Fruit fly (Drosophila melanogaster) whole organism, adult: ENCODE results near the gene CG7370.

Experiments
- CG1620 ChIP-seq: fragments of 200-800 bp; sonication (Bioruptor generic); optimal IDR thresholded peaks from 2 replicates; lab custom pipeline; 2016; ENCODE audit warnings: missing biosample characterization, missing genetic modification characterization
- CG33017 ChIP-seq: fragments of 200-800 bp; sonication (Bioruptor generic); optimal IDR thresholded peaks from 2 replicates; lab custom pipeline; 2018; ENCODE audit warnings: missing biosample characterization, mild to moderate bottlenecking, missing genetic modification characterization, moderate library complexity
- CG5204 ChIP-seq: fragments of 200-800 bp; sonication (Bioruptor generic); optimal IDR thresholded peaks from 2 replicates; lab custom pipeline; 2016; ENCODE audit warnings: missing biosample characterization, missing genetic modification characterization
- Clk ChIP-seq: fragments of 200-800 bp; sonication (Bioruptor generic); optimal IDR thresholded peaks from 2 replicates; lab custom pipeline; 2017; ENCODE audit warnings: missing biosample characterization, missing genetic modification characterization
- Crg-1 ChIP-seq: fragments of 200-800 bp; sonication (Bioruptor generic); optimal IDR thresholded peaks from 2 replicates; lab custom pipeline; 2016; ENCODE audit warnings: missing biosample characterization, missing genetic modification characterization
- Hr96 ChIP-seq: fragments of 200-800 bp; sonication (Bioruptor generic); optimal IDR thresholded peaks from 2 replicates; lab custom pipeline; 2016; ENCODE audit warnings: missing biosample characterization, missing genetic modification characterization
- Mnt ChIP-seq: fragments of 200-800 bp; sonication (Bioruptor generic); optimal IDR thresholded peaks from 2 replicates; lab custom pipeline; 2016; ENCODE audit warnings: missing biosample characterization, mild to moderate bottlenecking, missing genetic modification characterization
- cnc ChIP-seq, 2 experiments: fragments of >200 bp; optimal IDR thresholded peaks; 2 replicates each; lab custom pipeline; 2017
- kay ChIP-seq: fragments of 200-800 bp; sonication (Bioruptor generic); peaks from one replicate; lab custom pipeline; 2016; ENCODE audit warnings: missing biosample characterization, missing genetic modification characterization, borderline replicate concordance
- ovo ChIP-seq: fragments of 200-800 bp; sonication (Bioruptor generic); optimal IDR thresholded peaks from 2 replicates; lab custom pipeline; 2016; ENCODE audit warnings: missing biosample characterization, missing genetic modification characterization
- toe ChIP-seq: fragments of 200-800 bp; sonication (Bioruptor generic); optimal IDR thresholded peaks from 2 replicates; lab custom pipeline; 2016; ENCODE audit warnings: missing biosample characterization, missing genetic modification characterization

- TF ChIP-seq Clk (no peak), cnc (optimal IDR thresholded peaks at IDR 0.05; lab: Kevin White, UChicago) (no peak), Crg-1 (no peak), kay (GFP tag; lab: Kevin White, UChicago) (no peak), Hr96 (GFP tag; lab: Kevin White, UChicago) (no peak), CG33017 (tag; lab: Kevin White, UChicago) (peak; percentile 28), ovo (GFP tag; lab: Kevin White, UChicago) (no peak), Mnt (GFP tag; lab: Kevin White, UChicago) (no peak), CG1620 (GFP tag; lab: Kevin White, UChicago) (no peak), toe (no peak), CG5204 (GFP tag; lab: Kevin White, UChicago) (no peak)
Observed at dm6 chr3L:21738175-21739016, 31.2 kb upstream of the CG7370 start, which contains the start of gene CG14567.
